Fruit fly (Drosophila melanogaster) whole organism: ENCODE data around the gene CG8003.

ENCODE experiments used
- CG8478 ChIP-seq: fragments of >200 bp; optimal IDR thresholded peaks from 2 replicates; lab custom pipeline; 2018; ENCODE audit warnings: inconsistent platforms
- Dll ChIP-seq: fragments of >200 bp; optimal IDR thresholded peaks from 2 replicates; lab custom pipeline; 2017
- EcR ChIP-seq, 2 experiments: fragments of >200 bp; optimal IDR thresholded peaks; 2 replicates each; lab custom pipeline; 2017; ENCODE audit warnings: missing biosample characterization in 2 of 2, missing genetic modification characterization in 2 of 2, missing genetic modification reagents in 2 of 2
- pan ChIP-seq: fragments of >200 bp; optimal IDR thresholded peaks from 2 replicates; lab custom pipeline; 2017
- psq ChIP-seq: fragments of >200 bp; optimal IDR thresholded peaks from 2 replicates; lab custom pipeline; 2017
- usp ChIP-seq: fragments of >200 bp; optimal IDR thresholded peaks from 2 replicates; lab custom pipeline; 2017; ENCODE audit warnings: missing biosample characterization, missing genetic modification characterization, mixed read lengths

dm6 chr3L:10709132-10709531 is 47.9 kb downstream of the CG8003 start:
- TF ChIP-seq EcR (GFP tag; optimal IDR thresholded peaks at IDR 0.05; lab: Kevin White, UChicago) (no peak), psq (lab: Kevin White, UChicago) (no peak), pan (lab: Kevin White, UChicago) (no peak), usp (GFP tag; lab: Kevin White, UChicago) (no peak), CG8478 (lab: Kevin White, UChicago) (no peak), Dll (lab: Kevin White, UChicago) (no peak)
